Fruit fly (Drosophila melanogaster) whole organism, embryonic: ENCODE measurements around the gene CG42263.

ENCODE experiments used
- C15 ChIP-seq: fragments of 200-800 bp; sonication (Bioruptor generic); IDR thresholded peaks from 3 replicates; pipeline ENCODE4 v1.3.6; 2022; ENCODE audit warnings: missing biosample characterization, missing genetic modification characterization
- CG10274 ChIP-seq: fragments of 200-800 bp; sonication (Bioruptor generic); optimal IDR thresholded peaks from 3 replicates; lab custom pipeline; 2017; ENCODE audit warnings: missing biosample characterization, mild to moderate bottlenecking, missing genetic modification characterization
- CG10321 ChIP-seq: fragments of 200-800 bp; sonication (Bioruptor generic); IDR thresholded peaks from 2 replicates; pipeline ENCODE4 v1.3.6; 2022; ENCODE audit warnings: missing biosample characterization, missing genetic modification characterization
- CG10543 ChIP-seq: fragments of 200-800 bp; sonication (Bioruptor generic); optimal IDR thresholded peaks from 3 replicates; lab custom pipeline; 2017; ENCODE audit warnings: missing biosample characterization, mild to moderate bottlenecking, missing genetic modification characterization, moderate library complexity
- CG11085 ChIP-seq: fragments of 200-800 bp; sonication (Bioruptor generic); IDR thresholded peaks from 2 replicates; pipeline ENCODE4 v1.3.6; 2022; ENCODE audit warnings: missing biosample characterization, missing genetic modification characterization
- CG11093 ChIP-seq: fragments of 200-800 bp; sonication (Bioruptor generic); IDR thresholded peaks from 3 replicates; pipeline ENCODE4 v1.3.6; 2022; ENCODE audit warnings: missing biosample characterization, missing genetic modification characterization
- CG11723 ChIP-seq: fragments of 200-800 bp; sonication (Bioruptor generic); optimal IDR thresholded peaks from 2 replicates; lab custom pipeline; 2017; ENCODE audit warnings: missing biosample characterization, mild to moderate bottlenecking, missing genetic modification characterization
- CG12236 ChIP-seq: fragments of 200-800 bp; sonication (Bioruptor generic); optimal IDR thresholded peaks from 2 replicates; lab custom pipeline; 2016; ENCODE audit warnings: missing biosample characterization, missing genetic modification characterization
- CG13624 ChIP-seq: fragments of 200-800 bp; sonication (Bioruptor generic); optimal IDR thresholded peaks from 2 replicates; lab custom pipeline; 2016; ENCODE audit warnings: missing biosample characterization, missing genetic modification characterization
- CG13775 ChIP-seq: fragments of 200-800 bp; sonication (Bioruptor generic); optimal IDR thresholded peaks from 3 replicates; lab custom pipeline; 2017; ENCODE audit warnings: missing biosample characterization, mild to moderate bottlenecking, missing genetic modification characterization
- CG15011 ChIP-seq: fragments of 200-800 bp; sonication (Bioruptor generic); optimal IDR thresholded peaks from 3 replicates; lab custom pipeline; 2018; ENCODE audit warnings: missing biosample characterization, mild to moderate bottlenecking, missing genetic modification characterization
- CG16813 ChIP-seq: fragments of 200-800 bp; sonication (Bioruptor generic); IDR thresholded peaks from 3 replicates; pipeline ENCODE4 v1.3.6; 2022; ENCODE audit warnings: missing biosample characterization, missing genetic modification characterization; ENCODE audit not compliant: partially characterized antibody
- CG17359 ChIP-seq: fragments of 200-800 bp; sonication (Bioruptor generic); optimal IDR thresholded peaks from 3 replicates; lab custom pipeline; 2018; ENCODE audit warnings: missing biosample characterization, mild to moderate bottlenecking, missing genetic modification characterization, moderate library complexity
- CG17802 ChIP-seq: fragments of 200-800 bp; sonication (Bioruptor generic); optimal IDR thresholded peaks from 2 replicates; lab custom pipeline; 2018; ENCODE audit warnings: missing biosample characterization, mild to moderate bottlenecking, missing genetic modification characterization, moderate library complexity
- CG18011 ChIP-seq: fragments of 200-800 bp; sonication (Bioruptor generic); optimal IDR thresholded peaks from 2 replicates; lab custom pipeline; 2017; ENCODE audit warnings: missing biosample characterization, missing genetic modification characterization, mild to moderate bottlenecking, moderate library complexity, missing genotype
- CG18476 ChIP-seq: fragments of 200-800 bp; sonication (Bioruptor generic); optimal IDR thresholded peaks from 2 replicates; lab custom pipeline; 2016; ENCODE audit warnings: missing biosample characterization, mild to moderate bottlenecking, missing genetic modification characterization
- CG31441 ChIP-seq: fragments of 200-800 bp; sonication (Bioruptor generic); IDR thresholded peaks from 2 replicates; pipeline ENCODE4 v1.3.6; 2022; ENCODE audit warnings: missing biosample characterization, missing genetic modification characterization
- CG43689 ChIP-seq: fragments of 200-800 bp; sonication (Bioruptor generic); IDR thresholded peaks from 2 replicates; pipeline ENCODE4 v1.3.6; 2022; ENCODE audit warnings: missing biosample characterization, missing genetic modification characterization
- CG4424 ChIP-seq: fragments of 200-800 bp; sonication (Bioruptor generic); optimal IDR thresholded peaks from 3 replicates; lab custom pipeline; 2016; ENCODE audit warnings: missing biosample characterization, missing genetic modification characterization
- CG5245 ChIP-seq: fragments of 200-800 bp; sonication (Bioruptor generic); optimal IDR thresholded peaks from 3 replicates; lab custom pipeline; 2016; ENCODE audit warnings: missing biosample characterization, missing genetic modification characterization
- CG5953 ChIP-seq: fragments of 200-800 bp; sonication (Bioruptor generic); IDR thresholded peaks from 2 replicates; pipeline ENCODE4 v1.3.6; 2022; ENCODE audit warnings: missing biosample characterization, missing genetic modification characterization
- CG6175 ChIP-seq: fragments of 200-800 bp; sonication (Bioruptor generic); IDR thresholded peaks from 3 replicates; pipeline ENCODE4 v1.3.6; 2022; ENCODE audit warnings: missing biosample characterization, missing genetic modification characterization
- CG7357 ChIP-seq: fragments of 200-800 bp; sonication (Bioruptor generic); IDR thresholded peaks from 3 replicates; pipeline ENCODE4 v1.3.6; 2022; ENCODE audit warnings: missing biosample characterization, missing genetic modification characterization
- CG8290 ChIP-seq, 3 experiments: fragments of 200-800 bp; sonication (Bioruptor generic); optimal IDR thresholded peaks; 2 replicates each; lab custom pipeline; 2016 to 2019; ENCODE audit warnings: missing biosample characterization in 3 of 3, missing genetic modification characterization in 3 of 3, mild to moderate bottlenecking in 2 of 3, moderate library complexity in 1 of 3
- CG8359 ChIP-seq: fragments of 200-800 bp; sonication (Bioruptor generic); optimal IDR thresholded peaks from 2 replicates; lab custom pipeline; 2017; ENCODE audit warnings: missing biosample characterization, mild to moderate bottlenecking, missing genetic modification characterization, borderline replicate concordance
- CG9876 ChIP-seq: fragments of 200-800 bp; sonication (Bioruptor generic); optimal IDR thresholded peaks from 2 replicates; lab custom pipeline; 2016; ENCODE audit warnings: missing biosample characterization, missing genetic modification characterization
- CTCF ChIP-seq: fragments of 200-800 bp; sonication (Bioruptor generic); optimal IDR thresholded peaks from 2 replicates; lab custom pipeline; 2017; ENCODE audit warnings: missing biosample characterization, mild to moderate bottlenecking, missing genetic modification characterization, moderate library complexity
- Deaf1 ChIP-seq: fragments of 200-800 bp; optimal IDR thresholded peaks from 3 replicates; lab custom pipeline; 2019; ENCODE audit warnings: missing biosample characterization, mild to moderate bottlenecking, missing genetic modification characterization, moderate library complexity
- E2f2 ChIP-seq: fragments of 200-800 bp; sonication (Bioruptor generic); IDR thresholded peaks from 2 replicates; pipeline ENCODE4 v1.3.6; 2022; ENCODE audit warnings: missing biosample characterization, missing genetic modification characterization
- Elba2 ChIP-seq: fragments of 200-800 bp; sonication (Bioruptor generic); optimal IDR thresholded peaks from 3 replicates; lab custom pipeline; 2016; ENCODE audit warnings: missing biosample characterization, missing genetic modification characterization
- HLHmδ ChIP-seq: fragments of 200-800 bp; sonication (Bioruptor generic); optimal IDR thresholded peaks from 2 replicates; lab custom pipeline; 2018; ENCODE audit warnings: missing biosample characterization, mild to moderate bottlenecking, missing genetic modification characterization, moderate library complexity
- Hand ChIP-seq: fragments of 200-800 bp; sonication (Bioruptor generic); optimal IDR thresholded peaks from 2 replicates; lab custom pipeline; 2017; ENCODE audit warnings: mild to moderate bottlenecking, missing biosample characterization, missing genetic modification reagents, missing genetic modification characterization
- Optix ChIP-seq: fragments of 200-800 bp; sonication (Bioruptor generic); IDR thresholded peaks from 3 replicates; pipeline ENCODE4 v1.3.6; 2022; ENCODE audit warnings: missing biosample characterization, missing genetic modification characterization
- Spps ChIP-seq: fragments of 200-800 bp; sonication (Bioruptor generic); optimal IDR thresholded peaks from 2 replicates; lab custom pipeline; 2018; ENCODE audit warnings: missing biosample characterization, mild to moderate bottlenecking, missing genetic modification characterization
- Trl ChIP-seq, 3 experiments: fragments of >200 bp in 2 of 3; fragments of 200-800 bp in 1 of 3; sonication (Bioruptor generic) in 1 of 3; optimal IDR thresholded peaks; 2 replicates in 1 of 3; 3 replicates in 2 of 3; lab custom pipeline; 2016 to 2017; ENCODE audit warnings: missing biosample characterization in 1 of 3, missing genetic modification characterization in 1 of 3
- ash1 ChIP-seq: fragments of 200-800 bp; sonication (Bioruptor generic); optimal IDR thresholded peaks from 2 replicates; lab custom pipeline; 2018; ENCODE audit warnings: missing biosample characterization, mild to moderate bottlenecking, missing genetic modification characterization
- ato ChIP-seq: fragments of 200-800 bp; sonication (Bioruptor generic); IDR thresholded peaks from 2 replicates; pipeline ENCODE4 v1.3.6; 2022; ENCODE audit warnings: missing biosample characterization, missing genetic modification characterization; ENCODE audit not compliant: partially characterized antibody
- bbx ChIP-seq: fragments of 200-800 bp; sonication (Bioruptor generic); IDR thresholded peaks from 2 replicates; pipeline ENCODE4 v1.3.6; 2022; ENCODE audit warnings: missing biosample characterization, missing genetic modification characterization; ENCODE audit not compliant: partially characterized antibody
- cg ChIP-seq: fragments of 200-800 bp; sonication (Bioruptor generic); optimal IDR thresholded peaks from 3 replicates; lab custom pipeline; 2019; ENCODE audit warnings: missing biosample characterization, mild to moderate bottlenecking, missing genetic modification characterization, moderate library complexity
- disco-r ChIP-seq: fragments of 200-800 bp; sonication (Bioruptor generic); optimal IDR thresholded peaks from 2 replicates; lab custom pipeline; 2016; ENCODE audit warnings: missing biosample characterization, missing genetic modification characterization
- dmrt11E ChIP-seq: fragments of 200-800 bp; sonication (Bioruptor generic); optimal IDR thresholded peaks from 3 replicates; lab custom pipeline; 2018; ENCODE audit warnings: missing biosample characterization, mild to moderate bottlenecking, missing genetic modification characterization, moderate library complexity
- gro ChIP-seq: fragments of 200-800 bp; sonication (Bioruptor generic); optimal IDR thresholded peaks from 2 replicates; lab custom pipeline; 2016; ENCODE audit warnings: missing biosample characterization, missing genetic modification characterization
- lbe ChIP-seq: fragments of 200-800 bp; sonication (Bioruptor generic); optimal IDR thresholded peaks from 2 replicates; lab custom pipeline; 2016; ENCODE audit warnings: missing biosample characterization, mild to moderate bottlenecking, missing genetic modification characterization
- phol ChIP-seq: fragments of 200-800 bp; sonication (Bioruptor generic); optimal IDR thresholded peaks from 3 replicates; lab custom pipeline; 2018; ENCODE audit warnings: missing biosample characterization, mild to moderate bottlenecking, missing genetic modification characterization, moderate library complexity
- run ChIP-seq: fragments of 200-800 bp; sonication (Bioruptor generic); optimal IDR thresholded peaks from 3 replicates; lab custom pipeline; 2018; ENCODE audit warnings: missing biosample characterization, mild to moderate bottlenecking, missing genetic modification characterization
- toy ChIP-seq: fragments of 200-800 bp; sonication (Bioruptor generic); IDR thresholded peaks from 2 replicates; pipeline ENCODE4 v1.3.6; 2022; ENCODE audit warnings: missing biosample characterization, missing genetic modification characterization
- ttk ChIP-seq: fragments of 200-800 bp; sonication (Bioruptor generic); IDR thresholded peaks from 2 replicates; pipeline ENCODE4 v2.1.2; 2022; ENCODE audit warnings: missing biosample characterization, missing genetic modification characterization
- zen2 ChIP-seq: fragments of 200-800 bp; sonication (Bioruptor generic); IDR thresholded peaks from 3 replicates; pipeline ENCODE4 v1.3.6; 2022; ENCODE audit warnings: missing biosample characterization, missing genetic modification characterization; ENCODE audit not compliant: partially characterized antibody

CG42263 gene

dm6 chr3L:20002482-20003234 is 47.1 kb upstream of the CG42263 start, which contains the start of gene CG7668 (continued):
- TF ChIP-seq disco-r (GFP tag; lab: Kevin White, UChicago) (peak; percentile 81), CG10321 (GFP tag; lab: Robert Waterston, UW) (peak; percentile 43; the same call in 1 of the 2 replicates), gro (peak; percentile 88), Spps (peak; percentile 82), phol (tag; lab: Kevin White, UChicago) (peak; percentile 93), CG8359 (GFP tag; lab: Kevin White, UChicago) (peak; percentile 67), CG7357 (GFP tag; lab: Robert Waterston, UW) (peak; percentile 72), CG11085 (peak; percentile 86), CG17802 (peak; percentile 67), zen2 (no peak), Trl (optimal IDR thresholded peaks at IDR 0.05; lab: Kevin White, UChicago) (peak in 1 of 2 experiments; percentile 16), Trl (GFP tag; optimal IDR thresholded peaks at IDR 0.05; lab: Kevin White, UChicago) (peak; percentile 85), CG16813 (GFP tag; lab: Robert Waterston, UW) (0 out of 3 replicates have a peak, but pooled peaks have one; percentile 6), Elba2 (peak; percentile 83), bbx (GFP tag; lab: Robert Waterston, UW) (no peak), Hand (GFP tag; lab: Kevin White, UChicago) (peak; percentile 70), CG6175 (GFP tag; lab: Robert Waterston, UW) (peak; percentile 62; the same call in 2 of the 3 replicates), CG18011 (GFP tag; lab: Kevin White, UChicago) (peak; percentile 75), CG5953 (peak; percentile 82), dmrt11E (peak; percentile 92), CG18476 (GFP tag; lab: Kevin White, UChicago) (peak; percentile 87), CG15011 (GFP tag; lab: Kevin White, UChicago) (peak; percentile 70), ttk (peak; percentile 92), CG10543 (peak; percentile 87), CG10274 (GFP tag; lab: Kevin White, UChicago) (peak; percentile 47), CG11093 (peak; percentile 73; the same call in 2 of the 3 replicates), HLHmδ (GFP tag; lab: Kevin White, UChicago) (no peak), E2f2 (GFP tag; lab: Robert Waterston, UW) (peak; percentile 68), CG31441 (GFP tag; lab: Robert Waterston, UW) (peak; percentile 94), CG5245 (GFP tag; lab: Kevin White, UChicago) (peak; percentile 69), CG17359 (tag; lab: Kevin White, UChicago) (peak; percentile 93), CG13624 (peak; percentile 83), CG9876 (GFP tag; lab: Kevin White, UChicago) (peak; percentile 57), ato (GFP tag; lab: Robert Waterston, UW) (no peak), run (tag; lab: Kevin White, UChicago) (peak; percentile 85), CG11723 (GFP tag; lab: Kevin White, UChicago) (peak; percentile 74), CG12236 (GFP tag; lab: Kevin White, UChicago) (peak; percentile 83), cg (GFP tag; lab: Kevin White, UChicago) (peak; percentile 16), CTCF (GFP tag; lab: Kevin White, UChicago) (peak; percentile 47), CG43689 (GFP tag; lab: Robert Waterston, UW) (no peak), CG13775 (GFP tag; lab: Kevin White, UChicago) (peak; percentile 84), Optix (no peak), C15 (peak; percentile 79; the same call in 1 of the 3 replicates), toy (GFP tag; lab: Robert Waterston, UW) (no peak; the same call in 1 of the 2 replicates), Deaf1 (tag; lab: Kevin White, UChicago) (peak; percentile 66), CG8290 (GFP tag; optimal IDR thresholded peaks at IDR 0.05; lab: Kevin White, UChicago) (peak; percentile 85), CG8290 (tag; optimal IDR thresholded peaks at IDR 0.05; lab: Kevin White, UChicago) (peak in 1 of 2 experiments; percentile 90), ash1 (GFP tag; lab: Kevin White, UChicago) (no peak), CG4424 (GFP tag; lab: Kevin White, UChicago) (peak; percentile 90), lbe (peak; percentile 88)
